Fruit fly (Drosophila melanogaster) Kc167 (cell line): ENCODE results near the gene DIP-epsilon.

Experiments
- Myc ChIP-seq: fragments of >200 bp; optimal IDR thresholded peaks from 2 replicates; lab custom pipeline; 2017; ENCODE audit warnings: missing external identifiers
- Sin3A ChIP-seq: fragments of >200 bp; optimal IDR thresholded peaks from 2 replicates; lab custom pipeline; 2018; ENCODE audit warnings: missing external identifiers
- h ChIP-seq: fragments of >200 bp; optimal IDR thresholded peaks from 3 replicates; lab custom pipeline; 2018; ENCODE audit warnings: missing external identifiers
- insv ChIP-seq: fragments of >200 bp; optimal IDR thresholded peaks from 3 replicates; lab custom pipeline; 2018; ENCODE audit warnings: missing external identifiers
- psq ChIP-seq: fragments of >200 bp; optimal IDR thresholded peaks from 2 replicates; lab custom pipeline; 2017; ENCODE audit warnings: missing external identifiers
- ttk ChIP-seq: sonication (Bioruptor generic); optimal IDR thresholded peaks from 2 replicates; lab custom pipeline; 2017; ENCODE audit warnings: missing external identifiers

- TF ChIP-seq Myc: no peak
- no peak for TF ChIP-seq ttk (lab: Kevin White, UChicago)
- TF ChIP-seq h (lab: Kevin White, UChicago): no peak
- no peak for TF ChIP-seq Sin3A (lab: Kevin White, UChicago)
- no peak for TF ChIP-seq psq
- TF ChIP-seq insv: no peak
Observed at dm6 chr2L:6360059-6360458, 51.1 kb downstream of the DIP-epsilon start.
